Fruit fly (Drosophila melanogaster) whole organism, embryonic: Measurements from ENCODE around the gene CG15517.
A peak's percentile ranks its signal among the peaks of the same experiment; 100 is the strongest.

Experiments used
- Asciz ChIP-seq: fragments of 200-800 bp; sonication (Bioruptor generic); optimal IDR thresholded peaks from 2 replicates; lab custom pipeline; 2017; ENCODE audit warnings: missing biosample characterization, mild to moderate bottlenecking, missing genetic modification characterization, missing genetic modification reagents
- BEAF-32 ChIP-seq: fragments of 200-800 bp; sonication (Bioruptor generic); optimal IDR thresholded peaks from 3 replicates; lab custom pipeline; 2017; ENCODE audit warnings: missing biosample characterization, missing genetic modification characterization, mild to moderate bottlenecking, moderate library complexity, missing genetic modification reagents
- CG10274 ChIP-seq: fragments of 200-800 bp; sonication (Bioruptor generic); optimal IDR thresholded peaks from 3 replicates; lab custom pipeline; 2017; ENCODE audit warnings: missing biosample characterization, mild to moderate bottlenecking, missing genetic modification characterization
- CG10366 ChIP-seq: fragments of 200-800 bp; sonication (Bioruptor generic); IDR thresholded peaks from 2 replicates; pipeline ENCODE4 v1.3.6; 2022; ENCODE audit warnings: missing biosample characterization, missing genetic modification characterization
- CG1233 ChIP-seq: fragments of 200-800 bp; sonication (Bioruptor generic); optimal IDR thresholded peaks from 4 replicates; lab custom pipeline; 2018; ENCODE audit warnings: missing biosample characterization, mild to moderate bottlenecking, missing genetic modification characterization
- CG12659 ChIP-seq: fragments of 200-800 bp; sonication (Bioruptor generic); optimal IDR thresholded peaks from 3 replicates; lab custom pipeline; 2017; ENCODE audit warnings: mild to moderate bottlenecking, missing biosample characterization, missing genetic modification reagents, missing genetic modification characterization
- CG13296 ChIP-seq: fragments of 200-800 bp; sonication (Bioruptor generic); optimal IDR thresholded peaks from 3 replicates; lab custom pipeline; 2018; ENCODE audit warnings: missing biosample characterization, mild to moderate bottlenecking, missing genetic modification characterization
- CG14014 ChIP-seq: fragments of 200-800 bp; sonication (Bioruptor generic); IDR thresholded peaks from 2 replicates; pipeline ENCODE4 v1.3.6; 2022; ENCODE audit warnings: missing biosample characterization, missing genetic modification characterization
- CG14965 ChIP-seq: fragments of 200-800 bp; sonication (Bioruptor generic); optimal IDR thresholded peaks from 2 replicates; lab custom pipeline; 2016; ENCODE audit warnings: missing biosample characterization, missing genetic modification characterization, borderline replicate concordance
- CG17359 ChIP-seq: fragments of 200-800 bp; sonication (Bioruptor generic); optimal IDR thresholded peaks from 3 replicates; lab custom pipeline; 2018; ENCODE audit warnings: missing biosample characterization, mild to moderate bottlenecking, missing genetic modification characterization, moderate library complexity
- CG17568 ChIP-seq: fragments of 200-800 bp; sonication (Bioruptor generic); optimal IDR thresholded peaks from 2 replicates; lab custom pipeline; 2018; ENCODE audit warnings: missing biosample characterization, mild to moderate bottlenecking, missing genetic modification characterization, moderate library complexity
- CG18764 ChIP-seq: fragments of 200-800 bp; sonication (Bioruptor generic); optimal IDR thresholded peaks from 3 replicates; lab custom pipeline; 2016; ENCODE audit warnings: missing biosample characterization, missing genetic modification characterization
- CG3065 ChIP-seq: fragments of 200-800 bp; sonication (Bioruptor generic); optimal IDR thresholded peaks from 2 replicates; lab custom pipeline; 2016; ENCODE audit warnings: missing biosample characterization, missing genetic modification characterization
- CG4854 ChIP-seq: fragments of 200-800 bp; sonication (Bioruptor generic); optimal IDR thresholded peaks from 2 replicates; lab custom pipeline; 2016; ENCODE audit warnings: missing biosample characterization, missing genetic modification characterization, inconsistent platforms
- CG5953 ChIP-seq: fragments of 200-800 bp; sonication (Bioruptor generic); IDR thresholded peaks from 2 replicates; pipeline ENCODE4 v1.3.6; 2022; ENCODE audit warnings: missing biosample characterization, missing genetic modification characterization
- CG6254 ChIP-seq: fragments of 200-800 bp; sonication (Bioruptor generic); optimal IDR thresholded peaks from 3 replicates; lab custom pipeline; 2017; ENCODE audit warnings: mild to moderate bottlenecking, missing biosample characterization, missing genetic modification reagents, missing genetic modification characterization
- CHES-1-like ChIP-seq: fragments of 200-800 bp; sonication (Bioruptor generic); optimal IDR thresholded peaks from 2 replicates; lab custom pipeline; 2016; ENCODE audit warnings: missing biosample characterization, missing genetic modification characterization
- Camta ChIP-seq: fragments of 200-800 bp; sonication (Bioruptor generic); optimal IDR thresholded peaks from 2 replicates; lab custom pipeline; 2016; ENCODE audit warnings: missing biosample characterization, missing genetic modification characterization
- Dbx ChIP-seq: fragments of 200-800 bp; sonication (Bioruptor generic); IDR thresholded peaks from 3 replicates; pipeline ENCODE4 v1.3.6; 2022; ENCODE audit warnings: missing biosample characterization, missing genetic modification characterization
- HLH3B ChIP-seq: fragments of 200-800 bp; sonication (Bioruptor generic); IDR thresholded peaks from 2 replicates; pipeline ENCODE4 v1.3.6; 2022; ENCODE audit warnings: missing biosample characterization, missing genetic modification characterization
- HmgD ChIP-seq: fragments of 200-800 bp; sonication (Bioruptor generic); optimal IDR thresholded peaks from 3 replicates; lab custom pipeline; 2016; ENCODE audit warnings: missing biosample characterization, missing genetic modification characterization
- Hr3 ChIP-seq: fragments of 200-800 bp; sonication (Bioruptor generic); optimal IDR thresholded peaks from 3 replicates; lab custom pipeline; 2016; ENCODE audit warnings: missing biosample characterization, missing genetic modification characterization
- Lim3 ChIP-seq: fragments of 200-800 bp; sonication (Bioruptor generic); IDR thresholded peaks from 2 replicates; pipeline ENCODE4 v1.3.6; 2022; ENCODE audit warnings: missing biosample characterization, missing genetic modification characterization
- MESR4 ChIP-seq: fragments of 200-800 bp; sonication (Bioruptor generic); optimal IDR thresholded peaks from 2 replicates; lab custom pipeline; 2018; ENCODE audit warnings: missing biosample characterization, mild to moderate bottlenecking, missing genetic modification characterization, moderate library complexity
- MTF-1 ChIP-seq: fragments of 200-800 bp; sonication (Bioruptor generic); optimal IDR thresholded peaks from 2 replicates; lab custom pipeline; 2018; ENCODE audit warnings: missing biosample characterization, mild to moderate bottlenecking, missing genetic modification characterization, borderline replicate concordance
- Mad ChIP-seq: fragments of 200-800 bp; sonication (Bioruptor generic); optimal IDR thresholded peaks from 2 replicates; lab custom pipeline; 2016; ENCODE audit warnings: missing biosample characterization, missing genetic modification characterization
- NK7.1 ChIP-seq: fragments of 200-800 bp; sonication (Bioruptor generic); optimal IDR thresholded peaks from 3 replicates; lab custom pipeline; 2016; ENCODE audit warnings: missing biosample characterization, missing genetic modification characterization
- Scr ChIP-seq: fragments of 200-800 bp; sonication (Bioruptor generic); IDR thresholded peaks from 2 replicates; pipeline ENCODE4 v1.3.6; 2022; ENCODE audit warnings: missing biosample characterization, missing genetic modification characterization; ENCODE audit not compliant: partially characterized antibody
- Ssrp ChIP-seq: fragments of 200-800 bp; sonication (Bioruptor generic); optimal IDR thresholded peaks from 2 replicates; lab custom pipeline; 2018; ENCODE audit warnings: missing biosample characterization, mild to moderate bottlenecking, missing genetic modification characterization, moderate library complexity
- ato ChIP-seq: fragments of 200-800 bp; sonication (Bioruptor generic); IDR thresholded peaks from 2 replicates; pipeline ENCODE4 v1.3.6; 2022; ENCODE audit warnings: missing biosample characterization, missing genetic modification characterization; ENCODE audit not compliant: partially characterized antibody
- bab2 ChIP-seq: fragments of 200-800 bp; sonication (Bioruptor generic); optimal IDR thresholded peaks from 2 replicates; lab custom pipeline; 2016; ENCODE audit warnings: missing biosample characterization, missing genetic modification characterization
- bowl ChIP-seq: fragments of 200-800 bp; sonication (Bioruptor generic); IDR thresholded peaks from 2 replicates; pipeline ENCODE4 v1.3.6; 2022; ENCODE audit warnings: missing biosample characterization, missing genetic modification characterization
- corto ChIP-seq: fragments of 200-800 bp; sonication (Bioruptor generic); optimal IDR thresholded peaks from 2 replicates; lab custom pipeline; 2016; ENCODE audit warnings: missing biosample characterization, mild to moderate bottlenecking, missing genetic modification characterization, moderate library complexity
- fd102C ChIP-seq: fragments of 200-800 bp; sonication (Bioruptor generic); optimal IDR thresholded peaks from 2 replicates; lab custom pipeline; 2018; ENCODE audit warnings: missing biosample characterization, mild to moderate bottlenecking, missing genetic modification characterization, moderate library complexity
- grau ChIP-seq: fragments of 200-800 bp; optimal IDR thresholded peaks from 3 replicates; lab custom pipeline; 2019; ENCODE audit warnings: missing biosample characterization, mild to moderate bottlenecking, missing genetic modification characterization, moderate library complexity
- gt ChIP-seq: fragments of 200-800 bp; sonication (Bioruptor generic); IDR thresholded peaks from 2 replicates; pipeline ENCODE4 v1.3.6; 2022; ENCODE audit warnings: missing biosample characterization, missing genetic modification characterization
- kay ChIP-seq: fragments of 200-800 bp; sonication (Bioruptor generic); optimal IDR thresholded peaks from 2 replicates; lab custom pipeline; 2016; ENCODE audit warnings: missing biosample characterization, missing genetic modification characterization
- lilli ChIP-seq: fragments of 200-800 bp; sonication (Bioruptor generic); optimal IDR thresholded peaks from 3 replicates; lab custom pipeline; 2016; ENCODE audit warnings: missing biosample characterization, missing genetic modification characterization
- odd ChIP-seq: fragments of 200-800 bp; sonication (Bioruptor generic); optimal IDR thresholded peaks from 2 replicates; lab custom pipeline; 2017; ENCODE audit warnings: missing biosample characterization, mild to moderate bottlenecking, missing genetic modification characterization
- org-1 ChIP-seq: fragments of 200-800 bp; sonication (Bioruptor generic); optimal IDR thresholded peaks from 2 replicates; lab custom pipeline; 2017; ENCODE audit warnings: missing biosample characterization, missing genetic modification characterization
- pum ChIP-seq: fragments of 200-800 bp; sonication (Bioruptor generic); optimal IDR thresholded peaks from 2 replicates; lab custom pipeline; 2016; ENCODE audit warnings: missing biosample characterization, missing genetic modification characterization
- pzg ChIP-seq: fragments of 200-800 bp; sonication (Bioruptor generic); optimal IDR thresholded peaks from 3 replicates; lab custom pipeline; 2018; ENCODE audit warnings: missing biosample characterization, mild to moderate bottlenecking, missing genetic modification characterization, moderate library complexity
- row ChIP-seq: fragments of 200-800 bp; sonication (Bioruptor generic); IDR thresholded peaks from 3 replicates; pipeline ENCODE4 v1.3.6; 2022; ENCODE audit warnings: missing biosample characterization, missing genetic modification characterization
- run ChIP-seq: fragments of 200-800 bp; sonication (Bioruptor generic); optimal IDR thresholded peaks from 3 replicates; lab custom pipeline; 2018; ENCODE audit warnings: missing biosample characterization, mild to moderate bottlenecking, missing genetic modification characterization
- salm ChIP-seq: fragments of 200-800 bp; sonication (Bioruptor generic); optimal IDR thresholded peaks from 2 replicates; lab custom pipeline; 2018; ENCODE audit warnings: missing biosample characterization, mild to moderate bottlenecking, missing genetic modification characterization
- sob ChIP-seq: fragments of 200-800 bp; sonication (Bioruptor generic); IDR thresholded peaks from 2 replicates; pipeline ENCODE4 v1.3.6; 2022; ENCODE audit warnings: missing biosample characterization, missing genetic modification characterization
- tap ChIP-seq: fragments of 200-800 bp; optimal IDR thresholded peaks from 3 replicates; lab custom pipeline; 2019; ENCODE audit warnings: missing biosample characterization, mild to moderate bottlenecking, missing genetic modification characterization, moderate library complexity
- ttk ChIP-seq: fragments of 200-800 bp; sonication (Bioruptor generic); IDR thresholded peaks from 2 replicates; pipeline ENCODE4 v2.1.2; 2022; ENCODE audit warnings: missing biosample characterization, missing genetic modification characterization
- usp ChIP-seq: fragments of >200 bp; optimal IDR thresholded peaks from 2 replicates; lab custom pipeline; 2017; ENCODE audit warnings: missing biosample characterization, missing genetic modification characterization
- zen2 ChIP-seq: fragments of 200-800 bp; sonication (Bioruptor generic); IDR thresholded peaks from 3 replicates; pipeline ENCODE4 v1.3.6; 2022; ENCODE audit warnings: missing biosample characterization, missing genetic modification characterization; ENCODE audit not compliant: partially characterized antibody
- zfh2 ChIP-seq: fragments of 200-800 bp; sonication (Bioruptor generic); optimal IDR thresholded peaks from 2 replicates; lab custom pipeline; 2016; ENCODE audit warnings: missing biosample characterization, missing genetic modification characterization

The CG15517 gene

dm6 chr3R:29876733-29877193 is 26.9 kb downstream of the CG15517 start, which contains the start of gene CG31038 (continued):
- no peak for TF ChIP-seq CG3065
- TF ChIP-seq CG1233 (GFP tag; lab: Kevin White, UChicago) = no peak
- TF ChIP-seq CG5953 = no peak
- TF ChIP-seq CG17568 (GFP tag; lab: Kevin White, UChicago) = no peak
- no peak for TF ChIP-seq lilli
- TF ChIP-seq HmgD = no peak
- TF ChIP-seq Asciz (GFP tag; lab: Kevin White, UChicago) = peak; percentile 29
- TF ChIP-seq pzg (GFP tag; lab: Kevin White, UChicago) = no peak
- TF ChIP-seq HLH3B (GFP tag; lab: Robert Waterston, UW) = no peak
- TF ChIP-seq fd102C (GFP tag; lab: Kevin White, UChicago) = no peak
- TF ChIP-seq ttk (GFP tag; lab: Robert Waterston, UW) = no peak
- TF ChIP-seq Ssrp (tag; lab: Kevin White, UChicago) = no peak
- no peak for TF ChIP-seq CG6254 (GFP tag; lab: Kevin White, UChicago)
- no peak for TF ChIP-seq bowl (GFP tag; lab: Robert Waterston, UW)
- no peak for TF ChIP-seq CG12659 (GFP tag; lab: Kevin White, UChicago)
- TF ChIP-seq kay (GFP tag; lab: Kevin White, UChicago) = peak; percentile 43
- TF ChIP-seq CG14014 = no peak
- no peak for TF ChIP-seq usp (GFP tag; lab: Kevin White, UChicago)
- TF ChIP-seq tap (tag; lab: Kevin White, UChicago) = peak; percentile 21
- TF ChIP-seq gt (GFP tag; lab: Robert Waterston, UW) = no peak
- TF ChIP-seq CG14965 (GFP tag; lab: Kevin White, UChicago) = no peak
- TF ChIP-seq NK7.1 = peak; percentile 1
- no peak for TF ChIP-seq zfh2 (GFP tag; lab: Kevin White, UChicago)
- peak; percentile 57 for TF ChIP-seq sob
- peak; percentile 47; the same call in 1 of the 3 replicates for TF ChIP-seq Dbx (GFP tag; lab: Robert Waterston, UW)
- TF ChIP-seq org-1 = no peak
- TF ChIP-seq BEAF-32 (GFP tag; lab: Kevin White, UChicago) = peak; percentile 13
- peak; percentile 22 for TF ChIP-seq CG17359 (tag; lab: Kevin White, UChicago)
- TF ChIP-seq ato = no peak
- no peak for TF ChIP-seq run (tag; lab: Kevin White, UChicago)
- TF ChIP-seq bab2 (GFP tag; lab: Kevin White, UChicago) = no peak
- TF ChIP-seq grau (tag; lab: Kevin White, UChicago) = no peak
- no peak for TF ChIP-seq CG18764 (GFP tag; lab: Kevin White, UChicago)
- no peak for TF ChIP-seq CG10366 (GFP tag; lab: Robert Waterston, UW)
- TF ChIP-seq MESR4 (GFP tag; lab: Kevin White, UChicago) = peak; percentile 15
- TF ChIP-seq Lim3 (GFP tag; lab: Robert Waterston, UW) = no peak
- peak; percentile 41; the same call in 2 of the 3 replicates for TF ChIP-seq row
- no peak for TF ChIP-seq CHES-1-like
- TF ChIP-seq Scr (GFP tag; lab: Robert Waterston, UW) = peak; percentile 48
- peak; percentile 40 for TF ChIP-seq MTF-1
- no peak for TF ChIP-seq Hr3 (GFP tag; lab: Kevin White, UChicago)
- TF ChIP-seq salm (tag; lab: Kevin White, UChicago) = no peak
- TF ChIP-seq Camta (GFP tag; lab: Kevin White, UChicago) = no peak
- TF ChIP-seq CG13296 (GFP tag; lab: Kevin White, UChicago) = no peak
- TF ChIP-seq corto (GFP tag; lab: Kevin White, UChicago) = peak; percentile 34
- no peak for TF ChIP-seq CG10274
- TF ChIP-seq CG4854 (GFP tag; lab: Kevin White, UChicago) = no peak
- no peak for TF ChIP-seq odd
- TF ChIP-seq pum (GFP tag; lab: Kevin White, UChicago) = no peak
- TF ChIP-seq Mad = no peak
- TF ChIP-seq zen2 = peak; percentile 74; the same call in 2 of the 3 replicates
